Fruit fly (Drosophila melanogaster) whole organism, pupa: ENCODE results near the gene Serinc.

Experiments
- CG10348 ChIP-seq: fragments of 200-800 bp; sonication (Bioruptor generic); IDR thresholded peaks from 2 replicates; pipeline ENCODE4 v1.3.6; 2022; ENCODE audit warnings: missing biosample characterization, missing genetic modification characterization
- CG13204 ChIP-seq: fragments of 200-800 bp; sonication (Bioruptor generic); optimal IDR thresholded peaks from 2 replicates; lab custom pipeline; 2018; ENCODE audit warnings: missing biosample characterization, mild to moderate bottlenecking, missing genetic modification characterization, moderate library complexity
- CG14655 ChIP-seq: fragments of 200-800 bp; sonication (Bioruptor generic); optimal IDR thresholded peaks from 3 replicates; lab custom pipeline; 2017; ENCODE audit warnings: mild to moderate bottlenecking, missing biosample characterization, missing genetic modification reagents, missing genetic modification characterization
- CG15710 ChIP-seq: fragments of 200-800 bp; sonication (Bioruptor generic); optimal IDR thresholded peaks from 2 replicates; lab custom pipeline; 2018; ENCODE audit warnings: missing biosample characterization, mild to moderate bottlenecking, missing genetic modification characterization, moderate library complexity
- CG17806 ChIP-seq: fragments of 200-800 bp; sonication (Bioruptor generic); optimal IDR thresholded peaks from 2 replicates; lab custom pipeline; 2018; ENCODE audit warnings: missing biosample characterization, mild to moderate bottlenecking, missing genetic modification characterization, moderate library complexity
- CG34367 ChIP-seq: fragments of 200-800 bp; sonication (Bioruptor generic); optimal IDR thresholded peaks from 2 replicates; lab custom pipeline; 2018; ENCODE audit warnings: missing biosample characterization, mild to moderate bottlenecking, missing genetic modification characterization
- CG4496 ChIP-seq: fragments of 200-800 bp; sonication (Bioruptor generic); IDR thresholded peaks from 3 replicates; pipeline ENCODE4 v1.3.6; 2022; ENCODE audit warnings: missing biosample characterization, missing genetic modification characterization
- CG8159 ChIP-seq: fragments of 200-800 bp; sonication (Bioruptor generic); optimal IDR thresholded peaks from 3 replicates; lab custom pipeline; 2018; ENCODE audit warnings: missing biosample characterization, mild to moderate bottlenecking, missing genetic modification characterization, moderate library complexity
- Ets98B ChIP-seq: fragments of 200-800 bp; sonication (Bioruptor generic); IDR thresholded peaks from 2 replicates; pipeline ENCODE4 v1.3.6; 2022; ENCODE audit warnings: missing biosample characterization, missing genetic modification characterization
- Pif1A ChIP-seq: fragments of 200-800 bp; sonication (Bioruptor generic); optimal IDR thresholded peaks from 3 replicates; lab custom pipeline; 2016; ENCODE audit warnings: missing biosample characterization, missing genetic modification characterization
- Pif1B ChIP-seq: fragments of 200-800 bp; sonication (Bioruptor generic); optimal IDR thresholded peaks from 3 replicates; lab custom pipeline; 2016; ENCODE audit warnings: missing biosample characterization, missing genetic modification characterization
- Snoo ChIP-seq: fragments of 200-800 bp; sonication (Bioruptor generic); optimal IDR thresholded peaks from 3 replicates; lab custom pipeline; 2017; ENCODE audit warnings: missing biosample characterization, mild to moderate bottlenecking, missing genetic modification characterization, inconsistent platforms
- fd96Ca ChIP-seq: fragments of 200-800 bp; sonication (Bioruptor generic); IDR thresholded peaks from 3 replicates; pipeline ENCODE4 v1.3.6; 2022; ENCODE audit warnings: missing biosample characterization, missing genetic modification characterization
- rn ChIP-seq: fragments of 200-800 bp; sonication (Bioruptor generic); IDR thresholded peaks from 2 replicates; pipeline ENCODE4 v1.3.6; 2022; ENCODE audit warnings: missing biosample characterization, missing genetic modification characterization

DNA sequence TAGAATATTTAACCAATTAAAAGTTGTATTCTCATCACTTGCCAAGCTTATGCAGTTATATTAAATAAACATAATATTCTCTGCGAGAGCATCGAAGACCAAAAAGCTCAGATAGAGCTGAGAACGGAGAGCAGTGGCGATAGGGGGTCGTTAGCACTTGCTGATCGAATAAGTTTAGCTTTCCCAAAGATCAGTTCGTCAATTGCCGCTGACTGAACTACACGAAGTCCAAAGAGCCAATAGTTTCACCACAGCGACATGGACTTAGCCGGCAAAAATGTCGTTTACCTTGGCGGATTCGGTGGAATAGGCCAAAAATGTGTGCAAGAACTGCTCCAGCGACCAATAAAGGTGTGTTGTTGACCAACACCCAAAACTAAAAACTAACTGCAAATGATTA lies 44.3 kb upstream of the Serinc start, which contains the start of gene CG4842:
- TF ChIP-seq CG13204 (no peak), CG15710 (no peak), Ets98B (GFP tag; lab: Robert Waterston, UW) (no peak), rn (GFP tag; lab: Robert Waterston, UW) (no peak), fd96Ca (GFP tag; lab: Robert Waterston, UW) (no peak), Pif1A (GFP tag; lab: Kevin White, UChicago) (no peak), CG34367 (tag; lab: Kevin White, UChicago) (no peak), Snoo (tag; lab: Kevin White, UChicago) (no peak), CG8159 (tag; lab: Kevin White, UChicago) (no peak), CG14655 (GFP tag; lab: Kevin White, UChicago) (no peak), Pif1B (no peak), CG4496 (no peak), CG17806 (no peak), CG10348 (no peak)
